Fruit fly (Drosophila melanogaster) whole organism, embryonic: ENCODE measurements around the gene Bx42.

Experiments used
- Atf6 ChIP-seq: fragments of 200-800 bp; sonication (Bioruptor generic); IDR thresholded peaks from 2 replicates; pipeline ENCODE4 v1.3.6; 2022; ENCODE audit warnings: missing biosample characterization, missing genetic modification characterization
- CG1024 ChIP-seq: fragments of 200-800 bp; sonication (Bioruptor generic); IDR thresholded peaks from 2 replicates; pipeline ENCODE4 v1.3.6; 2022; ENCODE audit warnings: missing biosample characterization, missing genetic modification characterization
- CG11504 ChIP-seq: fragments of 200-800 bp; sonication (Bioruptor generic); optimal IDR thresholded peaks from 3 replicates; lab custom pipeline; 2019; ENCODE audit warnings: missing biosample characterization, mild to moderate bottlenecking, missing genetic modification characterization, moderate library complexity
- CG13123 ChIP-seq: fragments of 200-800 bp; sonication (Bioruptor generic); optimal IDR thresholded peaks from 2 replicates; lab custom pipeline; 2016; ENCODE audit warnings: missing biosample characterization, missing genetic modification characterization
- CG13894 ChIP-seq: fragments of 200-800 bp; sonication (Bioruptor generic); optimal IDR thresholded peaks from 3 replicates; lab custom pipeline; 2018; ENCODE audit warnings: missing biosample characterization, mild to moderate bottlenecking, missing genetic modification characterization, moderate library complexity
- CG1602 ChIP-seq: fragments of 200-800 bp; sonication (Bioruptor generic); optimal IDR thresholded peaks from 3 replicates; lab custom pipeline; 2016; ENCODE audit warnings: missing biosample characterization, missing genetic modification characterization
- CG17568 ChIP-seq: fragments of 200-800 bp; sonication (Bioruptor generic); optimal IDR thresholded peaks from 2 replicates; lab custom pipeline; 2018; ENCODE audit warnings: missing biosample characterization, mild to moderate bottlenecking, missing genetic modification characterization, moderate library complexity
- CG18476 ChIP-seq: fragments of 200-800 bp; sonication (Bioruptor generic); optimal IDR thresholded peaks from 2 replicates; lab custom pipeline; 2016; ENCODE audit warnings: missing biosample characterization, mild to moderate bottlenecking, missing genetic modification characterization
- CG30403 ChIP-seq: fragments of 200-800 bp; sonication (Bioruptor generic); optimal IDR thresholded peaks from 3 replicates; lab custom pipeline; 2016; ENCODE audit warnings: missing biosample characterization, missing genetic modification characterization
- CG31224 ChIP-seq: fragments of 200-800 bp; sonication (Bioruptor generic); IDR thresholded peaks from 2 replicates; pipeline ENCODE4 v1.3.6; 2022; ENCODE audit warnings: missing biosample characterization, missing genetic modification characterization
- CG31441 ChIP-seq: fragments of 200-800 bp; sonication (Bioruptor generic); IDR thresholded peaks from 2 replicates; pipeline ENCODE4 v1.3.6; 2022; ENCODE audit warnings: missing biosample characterization, missing genetic modification characterization
- CG32772 ChIP-seq: fragments of 200-800 bp; sonication (Bioruptor generic); IDR thresholded peaks from 2 replicates; pipeline ENCODE4 v1.3.6; 2022; ENCODE audit warnings: missing biosample characterization, missing genetic modification characterization
- CG3281 ChIP-seq: fragments of 200-800 bp; sonication (Bioruptor generic); optimal IDR thresholded peaks from 3 replicates; lab custom pipeline; 2017; ENCODE audit warnings: missing biosample characterization, mild to moderate bottlenecking, missing genetic modification characterization
- CG4328 ChIP-seq: fragments of 200-800 bp; sonication (Bioruptor generic); optimal IDR thresholded peaks from 3 replicates; lab custom pipeline; 2017; ENCODE audit warnings: missing biosample characterization, missing genetic modification reagents, missing genetic modification characterization
- CG7839 ChIP-seq: fragments of 200-800 bp; sonication (Bioruptor generic); optimal IDR thresholded peaks from 3 replicates; lab custom pipeline; 2018; ENCODE audit warnings: missing biosample characterization, mild to moderate bottlenecking, missing genetic modification characterization, moderate library complexity
- CG8281 ChIP-seq: fragments of 200-800 bp; sonication (Bioruptor generic); optimal IDR thresholded peaks from 2 replicates; lab custom pipeline; 2018; ENCODE audit warnings: missing biosample characterization, mild to moderate bottlenecking, missing genetic modification characterization, moderate library complexity
- E2f2 ChIP-seq: fragments of 200-800 bp; sonication (Bioruptor generic); IDR thresholded peaks from 2 replicates; pipeline ENCODE4 v1.3.6; 2022; ENCODE audit warnings: missing biosample characterization, missing genetic modification characterization
- HLH3B ChIP-seq: fragments of 200-800 bp; sonication (Bioruptor generic); IDR thresholded peaks from 2 replicates; pipeline ENCODE4 v1.3.6; 2022; ENCODE audit warnings: missing biosample characterization, missing genetic modification characterization
- Hey ChIP-seq: fragments of 200-800 bp; sonication (Bioruptor generic); optimal IDR thresholded peaks from 3 replicates; lab custom pipeline; 2018; ENCODE audit warnings: missing biosample characterization, mild to moderate bottlenecking, missing genetic modification characterization
- Med ChIP-seq: fragments of 200-800 bp; sonication (Bioruptor generic); peaks from one replicate; lab custom pipeline; 2016; ENCODE audit warnings: missing biosample characterization, missing genetic modification characterization, mild to moderate bottlenecking, inconsistent platforms, moderate library complexity
- Optix ChIP-seq: fragments of 200-800 bp; sonication (Bioruptor generic); IDR thresholded peaks from 3 replicates; pipeline ENCODE4 v1.3.6; 2022; ENCODE audit warnings: missing biosample characterization, missing genetic modification characterization
- Rfx ChIP-seq: fragments of 200-800 bp; sonication (Bioruptor generic); IDR thresholded peaks from 2 replicates; pipeline ENCODE4 v1.3.6; 2022; ENCODE audit warnings: missing biosample characterization, missing genetic modification characterization
- Sox102F ChIP-seq: fragments of 200-800 bp; sonication (Bioruptor generic); optimal IDR thresholded peaks from 2 replicates; lab custom pipeline; 2018; ENCODE audit warnings: missing biosample characterization, mild to moderate bottlenecking, missing genetic modification characterization, moderate library complexity
- TFAM ChIP-seq: fragments of 200-800 bp; sonication (Bioruptor generic); optimal IDR thresholded peaks from 2 replicates; lab custom pipeline; 2017; ENCODE audit warnings: missing biosample characterization, missing genetic modification characterization, inconsistent platforms
- Usf ChIP-seq: fragments of 200-800 bp; sonication (Bioruptor generic); optimal IDR thresholded peaks from 2 replicates; lab custom pipeline; 2017; ENCODE audit warnings: missing genotype, missing biosample characterization, missing genetic modification characterization
- YL-1 ChIP-seq: fragments of 200-800 bp; sonication (Bioruptor generic); optimal IDR thresholded peaks from 3 replicates; lab custom pipeline; 2017; ENCODE audit warnings: missing biosample characterization, mild to moderate bottlenecking, missing genetic modification characterization
- abd-A ChIP-seq: fragments of 200-800 bp; sonication (Bioruptor generic); optimal IDR thresholded peaks from 3 replicates; lab custom pipeline; 2019; ENCODE audit warnings: missing biosample characterization, mild to moderate bottlenecking, missing genetic modification characterization, moderate library complexity
- caup ChIP-seq: fragments of 200-800 bp; sonication (Bioruptor generic); optimal IDR thresholded peaks from 3 replicates; lab custom pipeline; 2017; ENCODE audit warnings: missing biosample characterization, mild to moderate bottlenecking, missing genetic modification characterization, moderate library complexity; ENCODE audit not compliant: severe bottlenecking
- ci ChIP-seq: fragments of 200-800 bp; sonication (Bioruptor generic); IDR thresholded peaks from 3 replicates; pipeline ENCODE4 v1.3.6; 2022; ENCODE audit warnings: missing biosample characterization, missing genetic modification characterization
- fd64A ChIP-seq: fragments of 200-800 bp; sonication (Bioruptor generic); optimal IDR thresholded peaks from 3 replicates; lab custom pipeline; 2018; ENCODE audit warnings: missing biosample characterization, mild to moderate bottlenecking, missing genetic modification characterization
- fd96Cb ChIP-seq: fragments of 200-800 bp; sonication (Bioruptor generic); optimal IDR thresholded peaks from 2 replicates; lab custom pipeline; 2018; ENCODE audit warnings: missing biosample characterization, mild to moderate bottlenecking, missing genetic modification characterization, moderate library complexity
- gem ChIP-seq: fragments of 200-800 bp; sonication (Bioruptor generic); optimal IDR thresholded peaks from 2 replicates; lab custom pipeline; 2019; ENCODE audit warnings: missing biosample characterization, mild to moderate bottlenecking, missing genetic modification characterization, moderate library complexity
- grau ChIP-seq: fragments of 200-800 bp; optimal IDR thresholded peaks from 3 replicates; lab custom pipeline; 2019; ENCODE audit warnings: missing biosample characterization, mild to moderate bottlenecking, missing genetic modification characterization, moderate library complexity
- lmd ChIP-seq: fragments of 200-800 bp; sonication (Bioruptor generic); IDR thresholded peaks from 2 replicates; pipeline ENCODE4 v1.3.6; 2022; ENCODE audit warnings: missing biosample characterization, missing genetic modification characterization
- nmo ChIP-seq: fragments of 200-800 bp; sonication (Bioruptor generic); optimal IDR thresholded peaks from 2 replicates; lab custom pipeline; 2018; ENCODE audit warnings: missing biosample characterization, mild to moderate bottlenecking, missing genetic modification characterization, moderate library complexity
- odd ChIP-seq: fragments of 200-800 bp; sonication (Bioruptor generic); optimal IDR thresholded peaks from 2 replicates; lab custom pipeline; 2017; ENCODE audit warnings: missing biosample characterization, mild to moderate bottlenecking, missing genetic modification characterization
- prd ChIP-seq, 3 experiments: fragments of >200 bp in 2 of 3; fragments of 200-800 bp in 1 of 3; sonication (Bioruptor generic) in 1 of 3; optimal IDR thresholded peaks in 2 of 3; IDR thresholded peaks in 1 of 3; 2 replicates in 2 of 3; 3 replicates in 1 of 3; pipeline versions ENCODE4 v1.3.6 to Lab custom; 2017 to 2022; ENCODE audit warnings: missing biosample characterization in 1 of 3, missing genetic modification characterization in 1 of 3
- sd ChIP-seq: fragments of 200-800 bp; sonication (Bioruptor generic); optimal IDR thresholded peaks from 3 replicates; lab custom pipeline; 2018; ENCODE audit warnings: missing biosample characterization, mild to moderate bottlenecking, missing genetic modification characterization, moderate library complexity
- sisA ChIP-seq: fragments of 200-800 bp; sonication (Bioruptor generic); IDR thresholded peaks from 2 replicates; pipeline ENCODE4 v1.3.6; 2022; ENCODE audit warnings: missing biosample characterization, missing genetic modification characterization
- tap ChIP-seq: fragments of 200-800 bp; optimal IDR thresholded peaks from 3 replicates; lab custom pipeline; 2019; ENCODE audit warnings: missing biosample characterization, mild to moderate bottlenecking, missing genetic modification characterization, moderate library complexity
- tin ChIP-seq: fragments of 200-800 bp; sonication (Bioruptor generic); optimal IDR thresholded peaks from 3 replicates; lab custom pipeline; 2016; ENCODE audit warnings: missing biosample characterization, missing genetic modification characterization
- trh ChIP-seq: fragments of 200-800 bp; sonication (Bioruptor generic); optimal IDR thresholded peaks from 2 replicates; lab custom pipeline; 2016; ENCODE audit warnings: missing biosample characterization, missing genetic modification characterization
- tx ChIP-seq: fragments of 200-800 bp; sonication (Bioruptor generic); optimal IDR thresholded peaks from 2 replicates; lab custom pipeline; 2016; ENCODE audit warnings: missing biosample characterization, missing genetic modification characterization

Bx42 gene

DNA sequence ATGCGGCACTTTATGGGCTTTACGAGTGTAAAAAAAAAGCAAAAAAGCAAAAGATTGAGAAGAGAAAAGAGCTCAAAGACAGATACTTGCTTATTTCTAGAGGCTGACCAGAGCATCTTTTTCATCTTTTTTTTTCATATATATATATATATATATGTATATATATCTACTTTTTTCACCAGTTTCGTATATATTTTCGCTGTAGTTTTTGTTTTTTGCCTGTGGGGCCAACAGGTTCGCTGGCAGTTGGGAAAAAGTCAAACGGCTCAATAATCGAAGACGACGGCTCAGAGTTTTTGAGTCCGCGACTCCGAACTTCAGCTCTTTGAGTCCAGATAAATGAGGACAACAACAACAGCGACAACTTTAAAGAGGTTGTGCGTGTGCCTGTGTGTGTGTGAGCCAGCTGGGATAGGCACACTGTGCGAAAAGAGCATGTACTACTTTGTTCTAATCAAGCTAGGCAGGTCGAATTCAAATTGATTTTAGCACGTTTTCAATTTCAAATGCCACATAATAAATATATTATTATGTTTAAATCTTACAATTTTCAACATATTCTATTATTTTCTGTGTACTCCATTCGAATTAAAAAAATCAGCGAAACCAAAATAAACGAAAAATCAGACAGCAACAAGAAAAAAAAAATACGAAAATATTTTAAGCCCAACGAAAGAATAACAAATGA is 39.5 kb downstream of the Bx42 start (continued):
- no peak for TF ChIP-seq prd (optimal IDR thresholded peaks at IDR 0.05; lab: Kevin White, UChicago)
- TF ChIP-seq prd (GFP tag; IDR thresholded peaks at IDR 0.05; lab: Robert Waterston, UW) = peak; percentile 54; the same call in 2 of the 3 replicates
- peak; percentile 27 for TF ChIP-seq CG30403 (GFP tag; lab: Kevin White, UChicago)
- no peak for TF ChIP-seq Hey (tag; lab: Kevin White, UChicago)
- TF ChIP-seq tin = no peak
- no peak for TF ChIP-seq YL-1 (GFP tag; lab: Kevin White, UChicago)
- peak; percentile 57 for TF ChIP-seq gem (tag; lab: Kevin White, UChicago)
- TF ChIP-seq sisA (GFP tag; lab: Robert Waterston, UW) = peak; percentile 57
- TF ChIP-seq CG18476 (GFP tag; lab: Kevin White, UChicago) = no peak
- peak; percentile 9 for TF ChIP-seq CG3281 (GFP tag; lab: Kevin White, UChicago)
- TF ChIP-seq CG17568 (GFP tag; lab: Kevin White, UChicago) = no peak
- peak; percentile 58 for TF ChIP-seq Rfx (GFP tag; lab: Robert Waterston, UW)
- TF ChIP-seq fd96Cb (tag; lab: Kevin White, UChicago) = peak; percentile 26
- TF ChIP-seq Sox102F (GFP tag; lab: Kevin White, UChicago) = peak; percentile 52
- TF ChIP-seq caup (GFP tag; lab: Kevin White, UChicago) = peak; percentile 17
- TF ChIP-seq CG4328 (GFP tag; lab: Kevin White, UChicago) = no peak
- TF ChIP-seq CG31224 (GFP tag; lab: Robert Waterston, UW) = no peak
- TF ChIP-seq CG31441 (GFP tag; lab: Robert Waterston, UW) = 0 out of 2 replicates have a peak, but pooled peaks have one; percentile 20
- no peak for TF ChIP-seq E2f2 (GFP tag; lab: Robert Waterston, UW)
- 0 out of 3 replicates have a peak, but pooled peaks have one; percentile 17 for TF ChIP-seq ci
- TF ChIP-seq CG13123 = no peak
- TF ChIP-seq CG7839 (tag; lab: Kevin White, UChicago) = peak; percentile 48
- TF ChIP-seq Usf (GFP tag; lab: Kevin White, UChicago) = no peak
- peak; percentile 29 for TF ChIP-seq grau (tag; lab: Kevin White, UChicago)
- TF ChIP-seq TFAM (GFP tag; lab: Kevin White, UChicago) = no peak
- TF ChIP-seq Atf6 (GFP tag; lab: Robert Waterston, UW) = peak; percentile 31; the same call in 1 of the 2 replicates
- TF ChIP-seq HLH3B (GFP tag; lab: Robert Waterston, UW) = peak; percentile 45; the same call in 1 of the 2 replicates
- peak; percentile 43 for TF ChIP-seq Med
- TF ChIP-seq Optix = no peak
- peak; percentile 38 for TF ChIP-seq CG11504 (tag; lab: Kevin White, UChicago)
- TF ChIP-seq lmd (GFP tag; lab: Robert Waterston, UW) = peak; percentile 27; the same call in 1 of the 2 replicates
- peak; percentile 22 for TF ChIP-seq nmo (GFP tag; lab: Kevin White, UChicago)
- TF ChIP-seq, all 482 proteins: peak for 86

- TF ChIP-seq tx (GFP tag; lab: Kevin White, UChicago) (no peak), trh (no peak), CG32772 (GFP tag; lab: Robert Waterston, UW) (no peak), CG8281 (tag; lab: Kevin White, UChicago) (peak; percentile 87), sd (tag; lab: Kevin White, UChicago) (peak; percentile 44), CG1024 (no peak), fd64A (GFP tag; lab: Kevin White, UChicago) (no peak), CG1602 (GFP tag; lab: Kevin White, UChicago) (no peak), CG13894 (tag; lab: Kevin White, UChicago) (peak; percentile 55), fd96Cb (tag; lab: Kevin White, UChicago) (no peak), tap (tag; lab: Kevin White, UChicago) (no peak), abd-A (peak; percentile 14), odd (GFP tag; lab: Kevin White, UChicago) (no peak)
These were observed 42.4 kb downstream of the Bx42 start for dm6 chrX:9064029-9064428.
